Worm (Caenorhabditis elegans) whole organism, L1 larva: ENCODE data around the gene cest-25.

Experiments
- ces-1 ChIP-seq: fragments of 150-350 bp; optimal IDR thresholded peaks from 2 replicates; lab custom pipeline; 2014; ENCODE audit warnings: missing biosample characterization, missing genetic modification reagents, missing genetic modification characterization
- dpl-1 ChIP-seq, 3 experiments: fragments of 150-350 bp in 2 of 3; sonication (generic microtip) in 1 of 3; optimal IDR thresholded peaks; 2 replicates each; lab custom pipeline; 2014 to 2017; ENCODE audit warnings: missing biosample characterization in 3 of 3, missing genetic modification characterization in 3 of 3, missing genetic modification reagents in 3 of 3
- egl-27 ChIP-seq, 2 experiments: fragments of 150-350 bp in 1 of 2; sonication (generic microtip); optimal IDR thresholded peaks; 3 replicates each; lab custom pipeline; 2017 to 2018; ENCODE audit warnings: missing biosample characterization in 2 of 2, missing genetic modification characterization in 2 of 2, missing genetic modification reagents in 2 of 2
- elt-2 ChIP-seq: sonication (generic microtip); optimal IDR thresholded peaks from 2 replicates; lab custom pipeline; 2016; ENCODE audit warnings: missing genetic modification characterization, mild to moderate bottlenecking, inconsistent platforms, missing compliant biosample characterization, missing genetic modification reagents
- fos-1 ChIP-seq: fragments of 150-350 bp; optimal IDR thresholded peaks from 2 replicates; lab custom pipeline; 2014; ENCODE audit warnings: missing biosample characterization, missing genetic modification characterization
- jun-1 ChIP-seq: fragments of 150-350 bp; optimal IDR thresholded peaks from 2 replicates; lab custom pipeline; 2014; ENCODE audit warnings: missing biosample characterization, missing genetic modification reagents, missing genetic modification characterization
- lin-15B ChIP-seq: fragments of 150-350 bp; sonication (generic microtip); optimal IDR thresholded peaks from 3 replicates; lab custom pipeline; 2014; ENCODE audit warnings: missing biosample characterization, missing genetic modification characterization
- lsy-2 ChIP-seq, 2 experiments: fragments of 150-350 bp; optimal IDR thresholded peaks; 2 replicates each; lab custom pipeline; 2014; ENCODE audit warnings: missing biosample characterization in 2 of 2, missing genetic modification characterization in 2 of 2
- nhr-77 ChIP-seq: fragments of 150-350 bp; optimal IDR thresholded peaks from 2 replicates; lab custom pipeline; 2014; ENCODE audit warnings: missing biosample characterization, missing genetic modification characterization
- nhr-85 ChIP-seq: sonication (generic microtip); peaks from one replicate; lab custom pipeline; 2016; ENCODE audit warnings: missing genetic modification characterization, inconsistent platforms, missing compliant biosample characterization
- pqm-1 ChIP-seq: sonication (generic microtip); optimal IDR thresholded peaks from 3 replicates; lab custom pipeline; 2017; ENCODE audit warnings: missing biosample characterization, missing genetic modification characterization
- rnt-1 ChIP-seq: sonication (generic microtip); optimal IDR thresholded peaks from 2 replicates; lab custom pipeline; 2016; ENCODE audit warnings: mild to moderate bottlenecking, missing genetic modification characterization, moderate library complexity, missing compliant biosample characterization
- xbp-1 ChIP-seq: sonication (generic microtip); optimal IDR thresholded peaks from 2 replicates; lab custom pipeline; 2016; ENCODE audit warnings: missing genetic modification characterization, missing compliant biosample characterization

DNA sequence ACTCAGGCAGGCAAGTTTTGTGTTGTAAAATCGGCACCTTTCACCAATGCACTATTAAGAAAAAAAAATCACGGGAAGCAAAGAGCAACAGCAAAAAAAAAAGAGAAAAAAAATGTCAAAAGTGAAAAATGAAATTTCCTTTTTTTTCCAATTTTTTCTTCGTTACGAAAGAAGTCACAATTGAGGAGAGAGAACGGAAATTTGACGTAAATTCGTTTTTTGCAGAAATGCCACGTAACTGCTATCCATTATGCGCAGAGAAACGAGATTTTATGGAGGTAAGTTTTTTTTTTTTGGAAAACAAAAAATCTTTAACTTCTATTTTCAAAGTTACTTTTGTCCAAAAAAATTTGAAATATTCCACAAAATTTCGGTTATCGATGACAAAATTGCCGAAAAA is 52.7 kb downstream of the cest-25 start:
- no peak for TF ChIP-seq dpl-1 (GFP tag; optimal IDR thresholded peaks at IDR 0.05; lab: Kevin White, UChicago)
- TF ChIP-seq lsy-2 (tag; optimal IDR thresholded peaks at IDR 0.05; lab: Kevin White, UChicago) = no peak
- no peak for TF ChIP-seq lin-15B
- TF ChIP-seq rnt-1 (tag; lab: Kevin White, UChicago) = no peak
- TF ChIP-seq jun-1 (tag; lab: Kevin White, UChicago) = no peak
- TF ChIP-seq egl-27 (tag; optimal IDR thresholded peaks at IDR 0.05; lab: Kevin White, UChicago) = no peak
- no peak for TF ChIP-seq nhr-77 (tag; lab: Kevin White, UChicago)
- TF ChIP-seq ces-1 (GFP tag; lab: Kevin White, UChicago) = peak; percentile 68
- TF ChIP-seq fos-1 = no peak
- TF ChIP-seq pqm-1 (tag; lab: Kevin White, UChicago) = no peak
- TF ChIP-seq elt-2 (tag; lab: Kevin White, UChicago) = no peak
- no peak for TF ChIP-seq nhr-85 (tag; lab: Kevin White, UChicago)
- TF ChIP-seq xbp-1 (tag; lab: Kevin White, UChicago) = no peak
